Worm (Caenorhabditis elegans) whole organism, young adult: ENCODE data around the gene nmur-3.

Source experiments
- B0035.1 ChIP-seq: sonication (generic microtip); optimal IDR thresholded peaks from 2 replicates; lab custom pipeline; 2016; ENCODE audit warnings: missing genetic modification characterization, mild to moderate bottlenecking, missing compliant biosample characterization, missing genotype, missing genetic modification reagents
- F49E8.2 ChIP-seq: sonication (generic microtip); optimal IDR thresholded peaks from 3 replicates; lab custom pipeline; 2017; ENCODE audit warnings: missing genetic modification characterization, mild to moderate bottlenecking, missing compliant biosample characterization, antibody characterized with exemption, moderate library complexity; ENCODE audit not compliant: insufficient read depth
- ama-1 ChIP-seq, 3 experiments: fragments of 150-350 bp in 1 of 3; sonication (generic microtip) in 2 of 3; optimal IDR thresholded peaks; 2 replicates each; lab custom pipeline; 2014 to 2018; ENCODE audit warnings: missing biosample characterization in 2 of 3, missing genetic modification characterization in 2 of 3, missing genetic modification reagents in 2 of 3
- aptf-3 ChIP-seq: fragments of 200-800 bp; sonication (Bioruptor generic); IDR thresholded peaks from 2 replicates; pipeline ENCODE4 v1.3.6; 2022; ENCODE audit warnings: missing genetic modification characterization, missing compliant biosample characterization
- ceh-100 ChIP-seq: fragments of 200-800 bp; sonication (Bioruptor generic); IDR thresholded peaks from 2 replicates; pipeline ENCODE4 v1.3.6; 2022; ENCODE audit warnings: missing genetic modification reagents, missing genetic modification characterization, missing compliant biosample characterization
- ceh-79 ChIP-seq: sonication (generic microtip); optimal IDR thresholded peaks from 2 replicates; lab custom pipeline; 2017; ENCODE audit warnings: mild to moderate bottlenecking, missing genetic modification characterization, missing compliant biosample characterization
- egrh-3 ChIP-seq: fragments of 200-800 bp; sonication (Bioruptor generic); IDR thresholded peaks from 2 replicates; pipeline ENCODE4 v1.3.6; 2022; ENCODE audit warnings: missing genetic modification reagents, missing genetic modification characterization, missing compliant biosample characterization
- lsy-27 ChIP-seq: sonication (generic microtip); optimal IDR thresholded peaks from 2 replicates; lab custom pipeline; 2017; ENCODE audit warnings: missing genetic modification characterization, mild to moderate bottlenecking, missing compliant biosample characterization, antibody characterized with exemption, missing genotype, borderline replicate concordance; ENCODE audit not compliant: insufficient read depth
- snpc-3.4 ChIP-seq: sonication (generic microtip); optimal IDR thresholded peaks from 2 replicates; lab custom pipeline; 2017; ENCODE audit warnings: missing genetic modification characterization, mild to moderate bottlenecking, missing compliant biosample characterization, antibody characterized with exemption, moderate library complexity, missing genotype, missing genetic modification reagents
- unc-62 ChIP-seq: fragments of 150-350 bp; optimal IDR thresholded peaks from 2 replicates; lab custom pipeline; 2014; ENCODE audit warnings: missing biosample characterization, missing genetic modification reagents, missing genetic modification characterization

- TF ChIP-seq ama-1 (optimal IDR thresholded peaks at IDR 0.05; lab: Kevin White, UChicago) (no peak), ama-1 (GFP tag; optimal IDR thresholded peaks at IDR 0.05; lab: Kevin White, UChicago) (no peak), B0035.1 (no peak), aptf-3 (GFP tag; lab: Robert Waterston, UW) (no peak), egrh-3 (GFP tag; lab: Robert Waterston, UW) (peak; percentile 52; the same call in 1 of the 2 replicates), F49E8.2 (no peak), snpc-3.4 (tag; lab: Kevin White, UChicago) (no peak), ceh-100 (no peak), lsy-27 (no peak), unc-62 (no peak), ceh-79 (tag; lab: Kevin White, UChicago) (no peak)
Measured at ce11 chrX:4513657-4514143, 47.4 kb downstream of the nmur-3 start, which contains the start of gene spr-3.
